Fruit fly (Drosophila melanogaster) whole organism, embryonic: ENCODE results near the gene mRpL28.

Experiments used
- Asciz ChIP-seq: fragments of 200-800 bp; sonication (Bioruptor generic); optimal IDR thresholded peaks from 2 replicates; lab custom pipeline; 2017; ENCODE audit warnings: missing biosample characterization, mild to moderate bottlenecking, missing genetic modification characterization, missing genetic modification reagents
- CG11695 ChIP-seq: fragments of 200-800 bp; sonication (Bioruptor generic); IDR thresholded peaks from 3 replicates; pipeline ENCODE4 v1.3.6; 2022; ENCODE audit warnings: missing biosample characterization, missing genetic modification characterization
- CG12219 ChIP-seq: fragments of 200-800 bp; sonication (Bioruptor generic); optimal IDR thresholded peaks from 3 replicates; lab custom pipeline; 2018; ENCODE audit warnings: missing biosample characterization, mild to moderate bottlenecking, missing genetic modification characterization
- CG12236 ChIP-seq: fragments of 200-800 bp; sonication (Bioruptor generic); optimal IDR thresholded peaks from 2 replicates; lab custom pipeline; 2016; ENCODE audit warnings: missing biosample characterization, missing genetic modification characterization
- CG12659 ChIP-seq: fragments of 200-800 bp; sonication (Bioruptor generic); optimal IDR thresholded peaks from 3 replicates; lab custom pipeline; 2017; ENCODE audit warnings: mild to moderate bottlenecking, missing biosample characterization, missing genetic modification reagents, missing genetic modification characterization
- CG13296 ChIP-seq: fragments of 200-800 bp; sonication (Bioruptor generic); optimal IDR thresholded peaks from 3 replicates; lab custom pipeline; 2018; ENCODE audit warnings: missing biosample characterization, mild to moderate bottlenecking, missing genetic modification characterization
- CG14014 ChIP-seq: fragments of 200-800 bp; sonication (Bioruptor generic); IDR thresholded peaks from 2 replicates; pipeline ENCODE4 v1.3.6; 2022; ENCODE audit warnings: missing biosample characterization, missing genetic modification characterization
- CG17385 ChIP-seq: fragments of 200-800 bp; sonication (Bioruptor generic); optimal IDR thresholded peaks from 3 replicates; lab custom pipeline; 2018; ENCODE audit warnings: missing biosample characterization, mild to moderate bottlenecking, missing genetic modification characterization
- CG17829 ChIP-seq: fragments of 200-800 bp; optimal IDR thresholded peaks from 2 replicates; lab custom pipeline; 2019; ENCODE audit warnings: missing biosample characterization, mild to moderate bottlenecking, missing genetic modification characterization, moderate library complexity
- CG17912 ChIP-seq: fragments of 200-800 bp; sonication (Bioruptor generic); optimal IDR thresholded peaks from 2 replicates; lab custom pipeline; 2018; ENCODE audit warnings: missing biosample characterization, mild to moderate bottlenecking, missing genetic modification characterization
- CG31224 ChIP-seq: fragments of 200-800 bp; sonication (Bioruptor generic); IDR thresholded peaks from 2 replicates; pipeline ENCODE4 v1.3.6; 2022; ENCODE audit warnings: missing biosample characterization, missing genetic modification characterization
- CG31365 ChIP-seq: fragments of 200-800 bp; sonication (Bioruptor generic); optimal IDR thresholded peaks from 2 replicates; lab custom pipeline; 2018; ENCODE audit warnings: missing biosample characterization, mild to moderate bottlenecking, missing genetic modification characterization
- CG4707 ChIP-seq: fragments of 200-800 bp; sonication (Bioruptor generic); optimal IDR thresholded peaks from 2 replicates; lab custom pipeline; 2018; ENCODE audit warnings: missing biosample characterization, mild to moderate bottlenecking, missing genetic modification characterization, moderate library complexity
- CG4820 ChIP-seq: fragments of 200-800 bp; sonication (Bioruptor generic); optimal IDR thresholded peaks from 3 replicates; lab custom pipeline; 2016; ENCODE audit warnings: missing biosample characterization, missing genetic modification characterization
- CG6175 ChIP-seq: fragments of 200-800 bp; sonication (Bioruptor generic); IDR thresholded peaks from 3 replicates; pipeline ENCODE4 v1.3.6; 2022; ENCODE audit warnings: missing biosample characterization, missing genetic modification characterization
- CG6765 ChIP-seq: fragments of 200-800 bp; sonication (Bioruptor generic); optimal IDR thresholded peaks from 3 replicates; lab custom pipeline; 2017; ENCODE audit warnings: missing biosample characterization, mild to moderate bottlenecking, missing genetic modification characterization
- CG7963 ChIP-seq: fragments of 200-800 bp; sonication (Bioruptor generic); IDR thresholded peaks from 3 replicates; pipeline ENCODE4 v1.3.6; 2022; ENCODE audit warnings: missing biosample characterization, missing genetic modification characterization; ENCODE audit not compliant: partially characterized antibody
- CG8388 ChIP-seq: fragments of 200-800 bp; sonication (Bioruptor generic); optimal IDR thresholded peaks from 2 replicates; lab custom pipeline; 2019; ENCODE audit warnings: missing biosample characterization, mild to moderate bottlenecking, missing genetic modification characterization, moderate library complexity
- CG8944 ChIP-seq: fragments of 200-800 bp; sonication (Bioruptor generic); optimal IDR thresholded peaks from 3 replicates; lab custom pipeline; 2016; ENCODE audit warnings: missing biosample characterization, missing genetic modification characterization
- CG9876 ChIP-seq: fragments of 200-800 bp; sonication (Bioruptor generic); optimal IDR thresholded peaks from 2 replicates; lab custom pipeline; 2016; ENCODE audit warnings: missing biosample characterization, missing genetic modification characterization
- CHES-1-like ChIP-seq: fragments of 200-800 bp; sonication (Bioruptor generic); optimal IDR thresholded peaks from 2 replicates; lab custom pipeline; 2016; ENCODE audit warnings: missing biosample characterization, missing genetic modification characterization
- CrebB ChIP-seq: fragments of 200-800 bp; sonication (Bioruptor generic); optimal IDR thresholded peaks from 3 replicates; lab custom pipeline; 2018; ENCODE audit warnings: missing biosample characterization, mild to moderate bottlenecking, missing genetic modification characterization
- Dip3 ChIP-seq: fragments of 200-800 bp; sonication (Bioruptor generic); optimal IDR thresholded peaks from 3 replicates; lab custom pipeline; 2016; ENCODE audit warnings: missing biosample characterization, missing genetic modification characterization
- Nf-YA ChIP-seq: fragments of 200-800 bp; sonication (Bioruptor generic); IDR thresholded peaks from 2 replicates; pipeline ENCODE4 v1.3.6; 2022; ENCODE audit warnings: missing biosample characterization, missing genetic modification characterization
- NfI ChIP-seq: fragments of 200-800 bp; sonication (Bioruptor generic); optimal IDR thresholded peaks from 3 replicates; lab custom pipeline; 2018; ENCODE audit warnings: missing biosample characterization, mild to moderate bottlenecking, missing genetic modification characterization, moderate library complexity
- Ravus ChIP-seq: fragments of 200-800 bp; sonication (Bioruptor generic); IDR thresholded peaks from 2 replicates; pipeline ENCODE4 v1.3.6; 2022; ENCODE audit warnings: missing biosample characterization, missing genetic modification characterization
- Rfx ChIP-seq: fragments of 200-800 bp; sonication (Bioruptor generic); IDR thresholded peaks from 2 replicates; pipeline ENCODE4 v1.3.6; 2022; ENCODE audit warnings: missing biosample characterization, missing genetic modification characterization
- Ssrp ChIP-seq: fragments of 200-800 bp; sonication (Bioruptor generic); optimal IDR thresholded peaks from 2 replicates; lab custom pipeline; 2018; ENCODE audit warnings: missing biosample characterization, mild to moderate bottlenecking, missing genetic modification characterization, moderate library complexity
- Xrp1 ChIP-seq: fragments of 200-800 bp; sonication (Bioruptor generic); IDR thresholded peaks from 2 replicates; pipeline ENCODE4 v1.3.6; 2022; ENCODE audit warnings: missing biosample characterization, missing genetic modification characterization
- cwo ChIP-seq: fragments of 200-800 bp; sonication (Bioruptor generic); optimal IDR thresholded peaks from 3 replicates; lab custom pipeline; 2017; ENCODE audit warnings: missing biosample characterization, missing genetic modification characterization, mild to moderate bottlenecking, moderate library complexity, missing genetic modification reagents
- dati ChIP-seq: fragments of 200-800 bp; sonication (Bioruptor generic); IDR thresholded peaks from 2 replicates; pipeline ENCODE4 v1.3.6; 2022; ENCODE audit warnings: missing biosample characterization, missing genetic modification characterization
- disco-r ChIP-seq: fragments of 200-800 bp; sonication (Bioruptor generic); optimal IDR thresholded peaks from 2 replicates; lab custom pipeline; 2016; ENCODE audit warnings: missing biosample characterization, missing genetic modification characterization
- dysf ChIP-seq: fragments of 200-800 bp; sonication (Bioruptor generic); IDR thresholded peaks from 3 replicates; pipeline ENCODE4 v1.3.6; 2022; ENCODE audit warnings: missing biosample characterization, missing genetic modification characterization
- emc ChIP-seq: fragments of 200-800 bp; sonication (Bioruptor generic); optimal IDR thresholded peaks from 2 replicates; lab custom pipeline; 2016; ENCODE audit warnings: missing biosample characterization, missing genetic modification characterization
- ewg ChIP-seq: fragments of 200-800 bp; sonication (Bioruptor generic); optimal IDR thresholded peaks from 3 replicates; lab custom pipeline; 2017; ENCODE audit warnings: mild to moderate bottlenecking, missing biosample characterization, missing genetic modification reagents, missing genetic modification characterization
- gce ChIP-seq: fragments of 200-800 bp; sonication (Bioruptor generic); IDR thresholded peaks from 3 replicates; pipeline ENCODE4 v1.3.6; 2022; ENCODE audit warnings: missing biosample characterization, missing genetic modification characterization
- gsb ChIP-seq: fragments of 200-800 bp; sonication (Bioruptor generic); IDR thresholded peaks from 2 replicates; pipeline ENCODE4 v1.3.6; 2022; ENCODE audit warnings: missing biosample characterization, missing genetic modification characterization
- hkb ChIP-seq, 2 experiments: fragments of 200-800 bp in 1 of 2; fragments of >200 bp in 1 of 2; sonication (Bioruptor generic) in 1 of 2; IDR thresholded peaks in 1 of 2; optimal IDR thresholded peaks in 1 of 2; 2 replicates each; pipeline versions ENCODE4 v1.3.6 to Lab custom; 2017 to 2022; ENCODE audit warnings: missing biosample characterization in 1 of 2, missing genetic modification characterization in 1 of 2
- insv ChIP-seq, 2 experiments: fragments of 200-800 bp; sonication (Bioruptor generic); optimal IDR thresholded peaks; 3 replicates each; lab custom pipeline; 2016 to 2018; ENCODE audit warnings: missing biosample characterization in 2 of 2, missing genetic modification characterization in 2 of 2
- lab ChIP-seq: fragments of 200-800 bp; sonication (Bioruptor generic); optimal IDR thresholded peaks from 3 replicates; lab custom pipeline; 2017; ENCODE audit warnings: missing biosample characterization, missing genetic modification characterization, mild to moderate bottlenecking, moderate library complexity, missing genetic modification reagents
- luna ChIP-seq: fragments of 200-800 bp; sonication (Bioruptor generic); optimal IDR thresholded peaks from 2 replicates; lab custom pipeline; 2016; ENCODE audit warnings: missing biosample characterization, missing genetic modification characterization
- nmo ChIP-seq: fragments of 200-800 bp; sonication (Bioruptor generic); optimal IDR thresholded peaks from 2 replicates; lab custom pipeline; 2018; ENCODE audit warnings: missing biosample characterization, mild to moderate bottlenecking, missing genetic modification characterization, moderate library complexity
- peb ChIP-seq: fragments of 200-800 bp; sonication (Bioruptor generic); IDR thresholded peaks from 2 replicates; pipeline ENCODE4 v1.3.6; 2022; ENCODE audit warnings: missing biosample characterization, missing genetic modification characterization
- pros ChIP-seq: fragments of 200-800 bp; sonication (Bioruptor generic); optimal IDR thresholded peaks from 3 replicates; lab custom pipeline; 2019; ENCODE audit warnings: missing biosample characterization, mild to moderate bottlenecking, missing genetic modification characterization, moderate library complexity
- sisA ChIP-seq: fragments of 200-800 bp; sonication (Bioruptor generic); IDR thresholded peaks from 2 replicates; pipeline ENCODE4 v1.3.6; 2022; ENCODE audit warnings: missing biosample characterization, missing genetic modification characterization
- so ChIP-seq: fragments of 200-800 bp; sonication (Bioruptor generic); IDR thresholded peaks from 3 replicates; pipeline ENCODE4 v1.3.6; 2022; ENCODE audit warnings: missing biosample characterization, missing genetic modification characterization
- sug ChIP-seq: fragments of 200-800 bp; optimal IDR thresholded peaks from 2 replicates; lab custom pipeline; 2019; ENCODE audit warnings: missing biosample characterization, mild to moderate bottlenecking, missing genetic modification characterization, moderate library complexity
- tio ChIP-seq: fragments of 200-800 bp; sonication (Bioruptor generic); optimal IDR thresholded peaks from 2 replicates; lab custom pipeline; 2017; ENCODE audit warnings: missing biosample characterization, missing genetic modification characterization, inconsistent platforms
- zf30C ChIP-seq: fragments of 200-800 bp; sonication (Bioruptor generic); optimal IDR thresholded peaks from 3 replicates; lab custom pipeline; 2018; ENCODE audit warnings: missing biosample characterization, mild to moderate bottlenecking, missing genetic modification characterization

mRpL28 gene

dm6 chr2L:4999389-5000032 is 25.7 kb downstream of the mRpL28 start (continued):
- TF ChIP-seq CG11695 (GFP tag; lab: Robert Waterston, UW) (peak; percentile 59; the same call in 2 of the 3 replicates), dysf (GFP tag; lab: Robert Waterston, UW) (peak; percentile 83), CG12236 (no peak), CG17829 (peak; percentile 30), nmo (GFP tag; lab: Kevin White, UChicago) (peak; percentile 62), CG8944 (GFP tag; lab: Kevin White, UChicago) (peak; percentile 43), CG4707 (peak; percentile 56), sisA (GFP tag; lab: Robert Waterston, UW) (peak; percentile 78), Ssrp (tag; lab: Kevin White, UChicago) (peak; percentile 40), CG17385 (GFP tag; lab: Kevin White, UChicago) (peak; percentile 60), tio (GFP tag; lab: Kevin White, UChicago) (peak; percentile 51), ewg (GFP tag; lab: Kevin White, UChicago) (peak; percentile 41), CG6175 (0 out of 3 replicates have a peak, but pooled peaks have one; percentile 48), CG31365 (tag; lab: Kevin White, UChicago) (no peak), CG17912 (GFP tag; lab: Kevin White, UChicago) (no peak), CG6765 (GFP tag; lab: Kevin White, UChicago) (peak; percentile 1), Nf-YA (no peak), CHES-1-like (GFP tag; lab: Kevin White, UChicago) (peak; percentile 58), dati (0 out of 2 replicates have a peak, but pooled peaks have one; percentile 49), CrebB (tag; lab: Kevin White, UChicago) (no peak), gsb (GFP tag; lab: Robert Waterston, UW) (0 out of 2 replicates have a peak, but pooled peaks have one; percentile 25), peb (no peak), luna (GFP tag; lab: Kevin White, UChicago) (peak; percentile 46), CG12659 (GFP tag; lab: Kevin White, UChicago) (peak; percentile 40), sug (tag; lab: Kevin White, UChicago) (peak; percentile 26), NfI (peak; percentile 67), CG9876 (GFP tag; lab: Kevin White, UChicago) (peak; percentile 18), CG4820 (peak; percentile 62), CG12219 (GFP tag; lab: Kevin White, UChicago) (peak; percentile 58), CG8388 (GFP tag; lab: Kevin White, UChicago) (peak; percentile 51), emc (GFP tag; lab: Kevin White, UChicago) (peak; percentile 39), disco-r (GFP tag; lab: Kevin White, UChicago) (no peak), CG31224 (peak; percentile 54; the same call in 1 of the 2 replicates), CG14014 (GFP tag; lab: Robert Waterston, UW) (peak; percentile 64), CG7963 (GFP tag; lab: Robert Waterston, UW) (no peak), Asciz (GFP tag; lab: Kevin White, UChicago) (peak; percentile 52), hkb (optimal IDR thresholded peaks at IDR 0.05; lab: Kevin White, UChicago) (no peak), hkb (GFP tag; IDR thresholded peaks at IDR 0.05; lab: Robert Waterston, UW) (peak; percentile 64), Xrp1 (GFP tag; lab: Robert Waterston, UW) (peak; percentile 73), lab (GFP tag; lab: Kevin White, UChicago) (peak; percentile 87), insv (GFP tag; optimal IDR thresholded peaks at IDR 0.05; lab: Kevin White, UChicago) (no peak), Rfx (GFP tag; lab: Robert Waterston, UW) (peak; percentile 86), CG13296 (GFP tag; lab: Kevin White, UChicago) (peak; percentile 36), gce (peak; percentile 37; the same call in 2 of the 3 replicates), pros (GFP tag; lab: Kevin White, UChicago) (no peak), zf30C (GFP tag; lab: Kevin White, UChicago) (no peak), Ravus (GFP tag; lab: Robert Waterston, UW) (no peak; the same call in 1 of the 2 replicates), so (peak; percentile 70; the same call in 1 of the 3 replicates), cwo (GFP tag; lab: Kevin White, UChicago) (peak; percentile 41), Dip3 (GFP tag; lab: Kevin White, UChicago) (peak; percentile 62)
